Fruit fly (Drosophila melanogaster) S2 (cell line): ENCODE measurements around the gene CG46517.
"Not testable (repeated sequence)": the region's sequence is repeated elsewhere in the genome, so short reads cannot be mapped to it uniquely, and the experiment has no call there.

Experiments used
- CG8478 ChIP-seq: fragments of >200 bp; optimal IDR thresholded peaks from 2 replicates; lab custom pipeline; 2018
- CTCF ChIP-seq, 2 experiments: fragments of >200 bp; optimal IDR thresholded peaks; 2 replicates each; lab custom pipeline; 2018

Gene CG46517

dm6 chrX:22217079-22217478 is at the start of gene CG46517:
TSS of gene CG46517 (plus strand) at chrX:22217379.
- not testable (repeated sequence) for TF ChIP-seq CTCF (optimal IDR thresholded peaks at IDR 0.05; lab: Kevin White, UChicago); CG8478 (lab: Kevin White, UChicago)

dm6 chrX:22172341-22172740 is 44.8 kb upstream of the CG46517 start, which contains the start of gene CG46509:
TSS of gene CG46509 (plus strand) at chrX:22172641.
- TF ChIP-seq CTCF (optimal IDR thresholded peaks at IDR 0.05; lab: Kevin White, UChicago); CG8478 (lab: Kevin White, UChicago): not testable (repeated sequence)

- not testable (repeated sequence) for TF ChIP-seq CG8478 (lab: Kevin White, UChicago); CTCF (optimal IDR thresholded peaks at IDR 0.05; lab: Kevin White, UChicago)
Measured at dm6 chrX:22177205-22177604, 40.0 kb upstream of the CG46517 start, which contains the start of gene CG46510. TSS of gene CG46510 (plus strand) at chrX:22177505.

dm6 chrX:22182193-22182592 is 35.0 kb upstream of the CG46517 start, which contains the start of gene CG46511:
TSS of gene CG46511 (plus strand) at chrX:22182493.
- TF ChIP-seq CG8478 (lab: Kevin White, UChicago); CTCF (optimal IDR thresholded peaks at IDR 0.05; lab: Kevin White, UChicago): not testable (repeated sequence)

- not testable (repeated sequence) for TF ChIP-seq CTCF (optimal IDR thresholded peaks at IDR 0.05; lab: Kevin White, UChicago); CG8478 (lab: Kevin White, UChicago)
Measured at dm6 chrX:22187070-22187469, 30.1 kb upstream of the CG46517 start, which contains the start of gene CG46512. TSS of gene CG46512 (plus strand) at chrX:22187370.

- not testable (repeated sequence) for TF ChIP-seq CG8478 (lab: Kevin White, UChicago); CTCF (optimal IDR thresholded peaks at IDR 0.05; lab: Kevin White, UChicago)
Measured at dm6 chrX:22191973-22192372, 25.2 kb upstream of the CG46517 start, which contains the start of gene CG46513. TSS of gene CG46513 (plus strand) at chrX:22192273.

dm6 chrX:22196874-22197273 is 20.3 kb upstream of the CG46517 start, which contains the start of gene CG46514:
TSS of gene CG46514 (plus strand) at chrX:22197174.
- TF ChIP-seq CG8478 (lab: Kevin White, UChicago); CTCF (optimal IDR thresholded peaks at IDR 0.05; lab: Kevin White, UChicago): not testable (repeated sequence)

dm6 chrX:22201883-22202282 is 15.3 kb upstream of the CG46517 start, which contains the start of gene CG46515:
TSS of gene CG46515 (plus strand) at chrX:22202183.
- TF ChIP-seq CG8478 (lab: Kevin White, UChicago); CTCF (optimal IDR thresholded peaks at IDR 0.05; lab: Kevin White, UChicago): not testable (repeated sequence)

- not testable (repeated sequence) for TF ChIP-seq CTCF (optimal IDR thresholded peaks at IDR 0.05; lab: Kevin White, UChicago); CG8478 (lab: Kevin White, UChicago)
Measured at dm6 chrX:22212028-22212427, 5.2 kb upstream of the CG46517 start, which contains the start of gene CG46516. TSS of gene CG46516 (plus strand) at chrX:22212328.

dm6 chrX:22226273-22226672 is 9.1 kb downstream of the CG46517 start, which contains the start of gene CG46518:
TSS of gene CG46518 (plus strand) at chrX:22226573.
- TF ChIP-seq CTCF (optimal IDR thresholded peaks at IDR 0.05; lab: Kevin White, UChicago); CG8478 (lab: Kevin White, UChicago): not testable (repeated sequence)

dm6 chrX:22231270-22231669 is 14.1 kb downstream of the CG46517 start, which contains the start of gene CG46519:
TSS of gene CG46519 (plus strand) at chrX:22231570.
- TF ChIP-seq CTCF (optimal IDR thresholded peaks at IDR 0.05; lab: Kevin White, UChicago); CG8478 (lab: Kevin White, UChicago): not testable (repeated sequence)

- TF ChIP-seq CG8478 (lab: Kevin White, UChicago); CTCF (optimal IDR thresholded peaks at IDR 0.05; lab: Kevin White, UChicago): not testable (repeated sequence)
Measured at dm6 chrX:22236265-22236664, 19.1 kb downstream of the CG46517 start, which contains the start of gene CG46520. TSS of gene CG46520 (plus strand) at chrX:22236565.

dm6 chrX:22241272-22241671 is 24.1 kb downstream of the CG46517 start, which contains the start of gene CG46521:
TSS of gene CG46521 (plus strand) at chrX:22241572.
- not testable (repeated sequence) for TF ChIP-seq CTCF (optimal IDR thresholded peaks at IDR 0.05; lab: Kevin White, UChicago); CG8478 (lab: Kevin White, UChicago)

dm6 chrX:22246300-22246699 is 29.1 kb downstream of the CG46517 start, which contains the start of gene CG46522:
TSS of gene CG46522 (plus strand) at chrX:22246600.
- not testable (repeated sequence) for TF ChIP-seq CG8478 (lab: Kevin White, UChicago); CTCF (optimal IDR thresholded peaks at IDR 0.05; lab: Kevin White, UChicago)

- not testable (repeated sequence) for TF ChIP-seq CG8478 (lab: Kevin White, UChicago); CTCF (optimal IDR thresholded peaks at IDR 0.05; lab: Kevin White, UChicago)
Measured at dm6 chrX:22251282-22251681, 34.1 kb downstream of the CG46517 start, which contains the start of gene CG41562. TSS of gene CG41562 (plus strand) at chrX:22251582.
